Fruit fly (Drosophila melanogaster) whole organism, pupa: ENCODE results near the gene Nnp-1.

ENCODE experiments used
- CG8301 ChIP-seq: fragments of 200-800 bp; sonication (Bioruptor generic); optimal IDR thresholded peaks from 2 replicates; lab custom pipeline; 2018; ENCODE audit warnings: missing biosample characterization, mild to moderate bottlenecking, missing genetic modification characterization
- Pif1B ChIP-seq: fragments of 200-800 bp; sonication (Bioruptor generic); optimal IDR thresholded peaks from 3 replicates; lab custom pipeline; 2016; ENCODE audit warnings: missing biosample characterization, missing genetic modification characterization

- no peak for TF ChIP-seq Pif1B (GFP tag; lab: Kevin White, UChicago)
- TF ChIP-seq CG8301 (tag; lab: Kevin White, UChicago), result no peak
Measured at dm6 chr2L:13414525-13415481, 48.8 kb upstream of the Nnp-1 start, which contains the start of the genes CG16956, CG42784 and CG43850.
